Fruit fly (Drosophila melanogaster): ENCODE results near the gene CG11417.
A peak's percentile ranks its signal among the peaks of the same experiment; 100 is the strongest.

CG11417 gene

DNA sequence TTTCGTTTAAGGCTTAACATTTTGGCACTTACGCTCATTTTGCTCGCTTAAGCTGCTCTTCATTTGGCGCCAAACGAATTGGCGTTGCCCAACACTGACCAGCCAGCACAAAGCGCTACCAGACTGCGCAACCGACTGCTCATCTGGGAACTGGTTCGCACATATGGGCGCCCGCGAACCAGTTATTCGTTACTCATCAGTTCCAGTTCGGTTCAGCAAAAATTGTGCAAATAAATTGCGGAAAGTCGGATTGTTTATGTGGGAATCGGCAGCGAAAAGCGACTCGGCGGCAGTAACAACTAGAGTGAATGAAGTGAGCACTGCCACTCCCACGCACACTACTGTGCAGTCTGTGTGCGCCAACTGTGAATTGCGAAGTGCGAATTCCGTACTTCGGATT lies 39.1 kb downstream of the CG11417 start, which contains the start of gene Rilpl (continued):
- TF ChIP-seq CG7963 (GFP tag; IDR thresholded peaks at IDR 0.05; ENCODE audit: partially characterized antibody), result 0 out of 3 replicates have a peak, but pooled peaks have one; percentile 46
- TF ChIP-seq CG11456 (GFP tag; IDR thresholded peaks at IDR 0.05), result 0 out of 3 replicates have a peak, but pooled peaks have one; percentile 24
- peak; percentile 64 for TF ChIP-seq HmgD (GFP tag; optimal IDR thresholded peaks at IDR 0.05)
- TF ChIP-seq CG1529 (GFP tag; optimal IDR thresholded peaks at IDR 0.05), result no peak
- TF ChIP-seq CG2202 (tag; optimal IDR thresholded peaks at IDR 0.05), result no peak
- no peak for TF ChIP-seq CG4854 (GFP tag; optimal IDR thresholded peaks at IDR 0.05)
- peak; percentile 30 for TF ChIP-seq Lhr (GFP tag; optimal IDR thresholded peaks at IDR 0.05)
- no peak for TF ChIP-seq CG31388 (GFP tag; optimal IDR thresholded peaks at IDR 0.05)
- TF ChIP-seq CG2678 (tag; optimal IDR thresholded peaks at IDR 0.05), result no peak
- TF ChIP-seq Sry-δ (GFP tag; optimal IDR thresholded peaks at IDR 0.05), result peak; percentile 40
- peak; percentile 54; the same call in 1 of the 2 replicates for TF ChIP-seq CG9932 (GFP tag; IDR thresholded peaks at IDR 0.05)
- no peak for TF ChIP-seq CG12071 (GFP tag; optimal IDR thresholded peaks at IDR 0.05)
- peak; percentile 19; the same call in 1 of the 2 replicates for TF ChIP-seq Adf1 (GFP tag; IDR thresholded peaks at IDR 0.05)
- no peak for TF ChIP-seq Gug (GFP tag; IDR thresholded peaks at IDR 0.05)
- TF ChIP-seq cato (GFP tag; optimal IDR thresholded peaks at IDR 0.05; ENCODE audit: borderline replicate concordance), result no peak
- no peak for TF ChIP-seq CG9609 (GFP tag; optimal IDR thresholded peaks at IDR 0.05)
- peak; percentile 3 for TF ChIP-seq CG12391 (tag; optimal IDR thresholded peaks at IDR 0.05)
- TF ChIP-seq sens (GFP tag), result peak; percentile 64
- TF ChIP-seq fu2 (GFP tag; optimal IDR thresholded peaks at IDR 0.05), result no peak
- TF ChIP-seq Bgb (GFP tag; IDR thresholded peaks at IDR 0.05; ENCODE audit: partially characterized antibody), result peak; percentile 68
- peak; percentile 39 for TF ChIP-seq lab (GFP tag; optimal IDR thresholded peaks at IDR 0.05)
- TF ChIP-seq MBD-R2 (GFP tag; IDR thresholded peaks at IDR 0.05), result peak; percentile 66
- TF ChIP-seq onecut (GFP tag; IDR thresholded peaks at IDR 0.05), result no peak
- TF ChIP-seq CG2889 (GFP tag; IDR thresholded peaks at IDR 0.05), result no peak
- TF ChIP-seq lov (optimal IDR thresholded peaks at IDR 0.05), result no peak
- 0 out of 3 replicates have a peak, but pooled peaks have one; percentile 14 for TF ChIP-seq lov (GFP tag; IDR thresholded peaks at IDR 0.05)
- TF ChIP-seq Poxn (GFP tag; IDR thresholded peaks at IDR 0.05), result no peak
- TF ChIP-seq Hmr (GFP tag; optimal IDR thresholded peaks at IDR 0.05), result peak; percentile 45
- no peak for TF ChIP-seq luna (GFP tag; optimal IDR thresholded peaks at IDR 0.05)
- peak; percentile 51; the same call in 1 of the 2 replicates for TF ChIP-seq bbx (GFP tag; IDR thresholded peaks at IDR 0.05; ENCODE audit: partially characterized antibody)
- peak; percentile 2 for TF ChIP-seq bab2 (GFP tag; optimal IDR thresholded peaks at IDR 0.05)
- peak; percentile 29 for TF ChIP-seq dm (GFP tag; optimal IDR thresholded peaks at IDR 0.05)
- TF ChIP-seq rib (GFP tag; IDR thresholded peaks at IDR 0.05), result peak; percentile 87
- TF ChIP-seq CG17361 (GFP tag; IDR thresholded peaks at IDR 0.05), result peak; percentile 15; the same call in 1 of the 3 replicates
- TF ChIP-seq Max (GFP tag; optimal IDR thresholded peaks at IDR 0.05), result peak; percentile 22
- TF ChIP-seq sob (GFP tag; IDR thresholded peaks at IDR 0.05), result peak; percentile 50; the same call in 1 of the 2 replicates
- peak; percentile 100 for TF ChIP-seq CG15514 (GFP tag; optimal IDR thresholded peaks at IDR 0.05)
- TF ChIP-seq trem (tag; optimal IDR thresholded peaks at IDR 0.05), result peak; percentile 77
- TF ChIP-seq CG18599 (GFP tag; optimal IDR thresholded peaks at IDR 0.05), result no peak
- no peak for TF ChIP-seq dati (GFP tag; IDR thresholded peaks at IDR 0.05)
- TF ChIP-seq her (GFP tag; optimal IDR thresholded peaks at IDR 0.05), result peak; percentile 49
- peak; percentile 27 for TF ChIP-seq Dad (GFP tag; optimal IDR thresholded peaks at IDR 0.05)
- TF ChIP-seq CG12104 (GFP tag; optimal IDR thresholded peaks at IDR 0.05), result no peak
- peak; percentile 13 for TF ChIP-seq mam (GFP tag; optimal IDR thresholded peaks at IDR 0.05)
- peak; percentile 42; the same call in 1 of the 2 replicates for TF ChIP-seq unc-4 (GFP tag; IDR thresholded peaks at IDR 0.05; ENCODE audit: partially characterized antibody)
- no peak for TF ChIP-seq prd (optimal IDR thresholded peaks at IDR 0.05)
- 0 out of 3 replicates have a peak, but pooled peaks have one; percentile 21 for TF ChIP-seq prd (GFP tag; IDR thresholded peaks at IDR 0.05)
- TF ChIP-seq Nf-YC (tag; optimal IDR thresholded peaks at IDR 0.05), result peak; percentile 6
- peak; percentile 59; the same call in 1 of the 3 replicates for TF ChIP-seq Opbp (GFP tag; IDR thresholded peaks at IDR 0.05; ENCODE audit: partially characterized antibody)
- peak; percentile 53; the same call in 1 of the 3 replicates for TF ChIP-seq zen2 (GFP tag; IDR thresholded peaks at IDR 0.05; ENCODE audit: partially characterized antibody)
- TF ChIP-seq CG18476 (GFP tag; optimal IDR thresholded peaks at IDR 0.05), result no peak
